Fruit fly (Drosophila melanogaster): ENCODE measurements around the gene Cyp4ae1.
A peak's percentile ranks its signal among the peaks of the same experiment; 100 is the strongest.

Gene Cyp4ae1

DNA sequence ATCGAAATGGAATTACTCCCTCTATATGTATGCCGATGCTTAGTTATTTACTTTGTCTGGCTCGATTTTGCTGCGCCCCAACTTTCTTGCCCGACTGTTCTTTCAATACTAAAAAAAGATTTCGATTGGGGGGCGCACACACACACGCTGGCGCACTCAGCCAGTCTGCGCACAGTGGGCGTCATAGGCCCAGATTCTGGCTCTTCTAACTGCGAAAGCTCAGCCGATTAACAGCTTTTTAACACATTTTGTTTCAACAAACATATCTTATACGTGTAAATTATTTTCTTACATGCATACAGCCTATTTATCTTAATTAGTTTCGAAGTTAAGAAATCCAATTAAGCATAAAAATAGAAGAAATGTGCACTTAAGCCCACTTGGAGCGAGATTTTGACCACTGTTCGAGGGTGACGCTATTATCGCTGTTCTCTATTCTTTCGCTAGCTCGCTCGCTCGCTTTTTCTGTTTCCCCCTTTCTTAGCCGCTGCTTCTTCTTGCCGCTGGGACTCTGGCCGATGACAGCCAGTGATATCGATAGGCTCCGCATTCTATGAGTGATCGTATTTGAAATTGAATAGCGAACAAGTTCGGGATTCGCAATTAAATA is 43.5 kb downstream of the Cyp4ae1 start, which contains the start of gene Vinc (continued):
- TF ChIP-seq Lim3 (GFP tag; IDR thresholded peaks at IDR 0.05) (0 out of 2 replicates have a peak, but pooled peaks have one; percentile 40), mld (GFP tag; IDR thresholded peaks at IDR 0.05; ENCODE audit: partially characterized antibody) (no peak), dan (GFP tag; IDR thresholded peaks at IDR 0.05) (no peak), BtbVII (GFP tag; optimal IDR thresholded peaks at IDR 0.05) (peak; percentile 93), CG13296 (GFP tag; optimal IDR thresholded peaks at IDR 0.05) (peak; percentile 96), amos (GFP tag; IDR thresholded peaks at IDR 0.05; ENCODE audit: partially characterized antibody) (peak; percentile 55; the same call in 1 of the 2 replicates), CG4282 (GFP tag; optimal IDR thresholded peaks at IDR 0.05) (peak; percentile 18), Stat92E (GFP tag; optimal IDR thresholded peaks at IDR 0.05) (peak in 1 of 3 experiments; percentile 42), oc (tag; optimal IDR thresholded peaks at IDR 0.05) (peak; percentile 16), trh (GFP tag; optimal IDR thresholded peaks at IDR 0.05) (peak; percentile 24), CG6813 (GFP tag; optimal IDR thresholded peaks at IDR 0.05) (peak; percentile 85), trem (tag; optimal IDR thresholded peaks at IDR 0.05) (peak; percentile 81), otp (GFP tag; IDR thresholded peaks at IDR 0.05) (peak; percentile 64; the same call in 2 of the 3 replicates), ind (GFP tag; optimal IDR thresholded peaks at IDR 0.05) (peak; percentile 90), CG8924 (tag; optimal IDR thresholded peaks at IDR 0.05) (peak; percentile 76), CG10959 (GFP tag; IDR thresholded peaks at IDR 0.05) (peak; percentile 62), CG10431 (GFP tag; optimal IDR thresholded peaks at IDR 0.05) (no peak), H15 (GFP tag; IDR thresholded peaks at IDR 0.05) (peak; percentile 68; the same call in 2 of the 3 replicates), Fer2 (tag; optimal IDR thresholded peaks at IDR 0.05) (peak; percentile 87), en (GFP tag; optimal IDR thresholded peaks at IDR 0.05) (peak; percentile 82), eve (GFP tag; optimal IDR thresholded peaks at IDR 0.05) (no peak), CG11093 (GFP tag; IDR thresholded peaks at IDR 0.05) (peak; percentile 80), Hr39 (optimal IDR thresholded peaks at IDR 0.05) (no peak), Side (GFP tag; optimal IDR thresholded peaks at IDR 0.05) (peak; percentile 88), Poxn (GFP tag; IDR thresholded peaks at IDR 0.05) (0 out of 2 replicates have a peak, but pooled peaks have one; percentile 30), crol (GFP tag; IDR thresholded peaks at IDR 0.05) (peak; percentile 12; the same call in 1 of the 2 replicates), CG31388 (GFP tag; optimal IDR thresholded peaks at IDR 0.05) (peak; percentile 51), CG3163 (GFP tag; optimal IDR thresholded peaks at IDR 0.05) (peak; percentile 39), Dek (tag; optimal IDR thresholded peaks at IDR 0.05) (peak; percentile 83), inv (GFP tag; IDR thresholded peaks at IDR 0.05; ENCODE audit: partially characterized antibody) (no peak), Meics (GFP tag; optimal IDR thresholded peaks at IDR 0.05) (peak; percentile 95), crp (GFP tag; optimal IDR thresholded peaks at IDR 0.05) (peak in 1 of 2 experiments; percentile 1), CG6654 (GFP tag; optimal IDR thresholded peaks at IDR 0.05) (peak; percentile 79), hb (GFP tag; IDR thresholded peaks at IDR 0.05; ENCODE audit: partially characterized antibody) (no peak), ro (GFP tag; IDR thresholded peaks at IDR 0.05) (peak; percentile 39; the same call in 1 of the 2 replicates), Mes4 (GFP tag; optimal IDR thresholded peaks at IDR 0.05) (peak; percentile 41), stwl (tag; optimal IDR thresholded peaks at IDR 0.05) (peak; percentile 13), peb (GFP tag; IDR thresholded peaks at IDR 0.05) (peak; percentile 75), tin (GFP tag; optimal IDR thresholded peaks at IDR 0.05) (peak; percentile 85), CG3281 (GFP tag; optimal IDR thresholded peaks at IDR 0.05) (peak; percentile 95), h (optimal IDR thresholded peaks at IDR 0.05) (no peak), bab2 (GFP tag; optimal IDR thresholded peaks at IDR 0.05) (peak; percentile 47), sim (GFP tag; IDR thresholded peaks at IDR 0.05) (no peak; the same call in 1 of the 2 replicates), CG14014 (GFP tag; IDR thresholded peaks at IDR 0.05) (peak; percentile 87), dm (GFP tag; optimal IDR thresholded peaks at IDR 0.05) (peak; percentile 36), tup (GFP tag; optimal IDR thresholded peaks at IDR 0.05) (peak; percentile 83), CG2678 (tag; optimal IDR thresholded peaks at IDR 0.05) (peak; percentile 96), nau (GFP tag; optimal IDR thresholded peaks at IDR 0.05) (no peak), CG4617 (GFP tag; optimal IDR thresholded peaks at IDR 0.05; ENCODE audit: borderline replicate concordance) (peak; percentile 14), Ptx1 (GFP tag; IDR thresholded peaks at IDR 0.05) (peak; percentile 90)
